Worm (Caenorhabditis elegans) whole organism, L4 larva: ENCODE results near the gene srsx-14.
A peak's percentile ranks its signal among the peaks of the same experiment; 100 is the strongest.

Source experiments
- F37D6.2 ChIP-seq: sonication (generic microtip); optimal IDR thresholded peaks from 2 replicates; lab custom pipeline; 2016; ENCODE audit warnings: mild to moderate bottlenecking, missing genetic modification characterization, missing compliant biosample characterization
- F49E8.2 ChIP-seq: sonication (generic microtip); optimal IDR thresholded peaks from 2 replicates; lab custom pipeline; 2016; ENCODE audit warnings: missing compliant biosample characterization, mild to moderate bottlenecking, missing genetic modification characterization, borderline replicate concordance
- ZK337.2 ChIP-seq: fragments of 200-800 bp; sonication (Bioruptor generic); IDR thresholded peaks from 2 replicates; pipeline ENCODE4 v1.3.6; 2022; ENCODE audit warnings: missing genetic modification reagents, missing genetic modification characterization, missing compliant biosample characterization
- aha-1 ChIP-seq: fragments of 150-350 bp; peaks from one replicate; lab custom pipeline; 2014; ENCODE audit warnings: missing biosample characterization, missing genetic modification characterization
- aly-2 ChIP-seq: sonication (generic microtip); optimal IDR thresholded peaks from 2 replicates; lab custom pipeline; 2018; ENCODE audit warnings: missing biosample characterization, missing genetic modification characterization
- arid-1 ChIP-seq: fragments of 200-800 bp; sonication (Bioruptor generic); conservative IDR thresholded peaks from 2 replicates; pipeline ENCODE4 v1.3.6; 2022; ENCODE audit warnings: missing genetic modification reagents, missing genetic modification characterization, missing compliant biosample characterization
- attf-4 ChIP-seq: sonication (generic microtip); optimal IDR thresholded peaks from 3 replicates; lab custom pipeline; 2017; ENCODE audit warnings: missing biosample characterization, missing genetic modification characterization
- ceh-20 ChIP-seq: fragments of 200-800 bp; sonication (Bioruptor generic); IDR thresholded peaks from 2 replicates; pipeline ENCODE4 v1.3.6; 2022; ENCODE audit warnings: missing genetic modification reagents, missing genetic modification characterization, missing compliant biosample characterization
- ceh-28 ChIP-seq: fragments of 150-350 bp; optimal IDR thresholded peaks from 2 replicates; lab custom pipeline; 2014; ENCODE audit warnings: missing biosample characterization, missing genetic modification reagents, missing genetic modification characterization
- ceh-44 ChIP-seq: fragments of 200-800 bp; sonication (Bioruptor generic); IDR thresholded peaks from 2 replicates; pipeline ENCODE4 v1.3.6; 2022; ENCODE audit warnings: missing genetic modification reagents, missing genetic modification characterization, missing compliant biosample characterization
- ces-1 ChIP-seq: fragments of 150-350 bp; sonication (generic microtip); optimal IDR thresholded peaks from 4 replicates; lab custom pipeline; 2014; ENCODE audit warnings: missing biosample characterization, missing genetic modification reagents, missing genetic modification characterization
- cey-2 ChIP-seq: sonication (generic microtip); optimal IDR thresholded peaks from 3 replicates; lab custom pipeline; 2017; ENCODE audit warnings: missing genetic modification characterization, mild to moderate bottlenecking, missing compliant biosample characterization, antibody characterized with exemption, borderline replicate concordance; ENCODE audit not compliant: insufficient read depth
- daf-8 ChIP-seq: fragments of 200-800 bp; sonication (Bioruptor generic); IDR thresholded peaks from 2 replicates; pipeline ENCODE4 v1.3.6; 2022; ENCODE audit warnings: missing genetic modification characterization, missing compliant biosample characterization
- dmd-6 ChIP-seq: fragments of 200-800 bp; sonication (Bioruptor generic); IDR thresholded peaks from 2 replicates; pipeline ENCODE4 v1.3.6; 2022; ENCODE audit warnings: missing genetic modification reagents, missing genetic modification characterization, missing compliant biosample characterization
- dmd-9 ChIP-seq: fragments of 200-800 bp; sonication (Bioruptor generic); IDR thresholded peaks from 2 replicates; pipeline ENCODE4 v1.3.6; 2022; ENCODE audit warnings: missing genetic modification reagents, missing genetic modification characterization, missing compliant biosample characterization
- duxl-1 ChIP-seq: sonication (generic microtip); optimal IDR thresholded peaks from 2 replicates; lab custom pipeline; 2016; ENCODE audit warnings: mild to moderate bottlenecking, missing genetic modification characterization, moderate library complexity, missing compliant biosample characterization; ENCODE audit not compliant: poor library complexity
- dve-1 ChIP-seq: sonication (generic microtip); optimal IDR thresholded peaks from 2 replicates; lab custom pipeline; 2017; ENCODE audit warnings: antibody characterized with exemption, mild to moderate bottlenecking, missing genetic modification characterization, missing compliant biosample characterization; ENCODE audit not compliant: insufficient read depth
- egl-43 ChIP-seq: fragments of 200-800 bp; sonication (Bioruptor generic); IDR thresholded peaks from 2 replicates; pipeline ENCODE4 v1.3.6; 2022; ENCODE audit warnings: missing genetic modification reagents, missing genetic modification characterization, missing compliant biosample characterization
- hlh-11 ChIP-seq: fragments of 200-800 bp; sonication (Bioruptor generic); optimal IDR thresholded peaks from 2 replicates; lab custom pipeline; 2018; ENCODE audit warnings: mild to moderate bottlenecking, missing genetic modification characterization, missing compliant biosample characterization
- hmg-1.1 ChIP-seq: fragments of 200-800 bp; sonication (Bioruptor generic); IDR thresholded peaks from 2 replicates; pipeline ENCODE4 v1.3.6; 2022; ENCODE audit warnings: missing genetic modification reagents, missing genetic modification characterization, missing compliant biosample characterization
- lim-7 ChIP-seq: fragments of 200-800 bp; sonication (Bioruptor generic); IDR thresholded peaks from 2 replicates; pipeline ENCODE4 v1.3.6; 2022; ENCODE audit warnings: missing genetic modification characterization, missing compliant biosample characterization
- lin-1 ChIP-seq: fragments of 200-800 bp; sonication (Bioruptor generic); IDR thresholded peaks from 2 replicates; pipeline ENCODE4 v1.3.6; 2022; ENCODE audit warnings: missing genetic modification reagents, missing genetic modification characterization, missing compliant biosample characterization
- lin-38 ChIP-seq: fragments of 200-800 bp; sonication (Bioruptor generic); IDR thresholded peaks from 2 replicates; pipeline ENCODE4 v1.3.6; 2022; ENCODE audit warnings: missing genetic modification reagents, missing genetic modification characterization, missing compliant biosample characterization
- lin-39 ChIP-seq: fragments of 150-350 bp; optimal IDR thresholded peaks from 2 replicates; lab custom pipeline; 2014; ENCODE audit warnings: missing biosample characterization, missing genetic modification reagents, missing genetic modification characterization
- lsy-2 ChIP-seq, 2 experiments: fragments of 150-350 bp in 1 of 2; sonication (generic microtip) in 1 of 2; optimal IDR thresholded peaks; 2 replicates each; lab custom pipeline; 2014 to 2017; ENCODE audit warnings: missing biosample characterization in 2 of 2, missing genetic modification characterization in 2 of 2
- madf-5 ChIP-seq, 2 experiments: fragments of 200-800 bp; sonication (Bioruptor generic); IDR thresholded peaks; 2 replicates each; pipeline ENCODE4 v1.3.6; 2022; ENCODE audit warnings: missing compliant biosample characterization in 2 of 2, missing genetic modification characterization in 2 of 2
- madf-9 ChIP-seq: fragments of 200-800 bp; sonication (Bioruptor generic); conservative IDR thresholded peaks from 2 replicates; pipeline ENCODE4 v1.3.6; 2022; ENCODE audit warnings: missing genetic modification reagents, missing genetic modification characterization, missing compliant biosample characterization
- mdl-1 ChIP-seq, 2 experiments: fragments of 150-350 bp in 1 of 2; sonication (generic microtip) in 1 of 2; optimal IDR thresholded peaks; 2 replicates each; lab custom pipeline; 2014 to 2017; ENCODE audit warnings: missing biosample characterization in 2 of 2, missing genetic modification characterization in 2 of 2
- mes-2 ChIP-seq: sonication (generic microtip); optimal IDR thresholded peaks from 2 replicates; lab custom pipeline; 2016; ENCODE audit warnings: missing genotype, mild to moderate bottlenecking, missing genetic modification characterization, missing compliant biosample characterization; ENCODE audit not compliant: poor library complexity, severe bottlenecking
- nhr-10 ChIP-seq: fragments of 150-350 bp; optimal IDR thresholded peaks from 2 replicates; lab custom pipeline; 2014; ENCODE audit warnings: missing biosample characterization, missing genetic modification characterization
- nhr-237 ChIP-seq: sonication (generic microtip); optimal IDR thresholded peaks from 2 replicates; lab custom pipeline; 2017; ENCODE audit warnings: missing biosample characterization, missing genetic modification characterization
- nhr-25 ChIP-seq: sonication (generic microtip); optimal IDR thresholded peaks from 2 replicates; lab custom pipeline; 2017; ENCODE audit warnings: missing genetic modification characterization, mild to moderate bottlenecking, missing compliant biosample characterization, antibody characterized with exemption, moderate library complexity, borderline replicate concordance; ENCODE audit not compliant: insufficient read depth
- nhr-28 ChIP-seq: fragments of 150-350 bp; optimal IDR thresholded peaks from 2 replicates; lab custom pipeline; 2014; ENCODE audit warnings: missing biosample characterization, missing genetic modification characterization
- nhr-6 ChIP-seq: fragments of 150-350 bp; optimal IDR thresholded peaks from 2 replicates; lab custom pipeline; 2014; ENCODE audit warnings: missing biosample characterization, missing genetic modification characterization
- nhr-77 ChIP-seq: fragments of 150-350 bp; optimal IDR thresholded peaks from 2 replicates; lab custom pipeline; 2014; ENCODE audit warnings: missing biosample characterization, missing genetic modification characterization
- pha-4 ChIP-seq, 2 experiments: fragments of 150-350 bp in 1 of 2; fragments of 200-800 bp in 1 of 2; sonication (Bioruptor generic) in 1 of 2; IDR thresholded peaks in 1 of 2; optimal IDR thresholded peaks in 1 of 2; 2 replicates each; pipeline versions ENCODE4 v1.3.6 to Lab custom; 2014 to 2022; ENCODE audit warnings: missing genetic modification characterization in 2 of 2, missing genetic modification reagents in 2 of 2, missing biosample characterization in 1 of 2, missing compliant biosample characterization in 1 of 2
- php-3 ChIP-seq: fragments of 200-800 bp; sonication (Bioruptor generic); IDR thresholded peaks from 2 replicates; pipeline ENCODE4 v1.3.6; 2022; ENCODE audit warnings: missing genetic modification reagents, missing genetic modification characterization, missing compliant biosample characterization
- sdz-12 ChIP-seq: fragments of 200-800 bp; sonication (Bioruptor generic); optimal IDR thresholded peaks from 2 replicates; lab custom pipeline; 2018; ENCODE audit warnings: mild to moderate bottlenecking, missing genetic modification characterization, missing compliant biosample characterization
- set-16 ChIP-seq: fragments of 200-800 bp; sonication (Bioruptor generic); IDR thresholded peaks from 2 replicates; pipeline ENCODE4 v1.3.6; 2022; ENCODE audit warnings: missing genetic modification reagents, missing genetic modification characterization, missing compliant biosample characterization
- snpc-1.2 ChIP-seq: fragments of 200-800 bp; sonication (Bioruptor generic); IDR thresholded peaks from 2 replicates; pipeline ENCODE4 v1.3.6; 2022; ENCODE audit warnings: missing genetic modification reagents, missing genetic modification characterization, missing compliant biosample characterization
- snpc-4 ChIP-seq: fragments of 150-350 bp; optimal IDR thresholded peaks from 2 replicates; lab custom pipeline; 2014; ENCODE audit warnings: missing biosample characterization, missing genetic modification characterization
- spr-1 ChIP-seq: sonication (generic microtip); optimal IDR thresholded peaks from 2 replicates; lab custom pipeline; 2016; ENCODE audit warnings: mild to moderate bottlenecking, missing genetic modification characterization, missing compliant biosample characterization
- tra-1 ChIP-seq: fragments of 200-800 bp; sonication (Bioruptor generic); IDR thresholded peaks from 2 replicates; pipeline ENCODE4 v1.3.6; 2022; ENCODE audit warnings: missing genetic modification reagents, missing genetic modification characterization, missing compliant biosample characterization
- unc-62 ChIP-seq, 3 experiments: fragments of 150-350 bp in 1 of 3; sonication (generic microtip); optimal IDR thresholded peaks in 2 of 3; peaks in 1 of 3; 1 replicate in 1 of 3; 2 replicates in 2 of 3; lab custom pipeline; 2014 to 2017; ENCODE audit warnings: missing biosample characterization in 3 of 3, missing genetic modification characterization in 3 of 3, missing genetic modification reagents in 3 of 3, missing genotype in 1 of 3
- zag-1 ChIP-seq: fragments of 150-350 bp; optimal IDR thresholded peaks from 2 replicates; lab custom pipeline; 2014; ENCODE audit warnings: missing biosample characterization, missing genetic modification characterization
- zfp-3 ChIP-seq: fragments of 200-800 bp; sonication (Bioruptor generic); conservative IDR thresholded peaks from 2 replicates; pipeline ENCODE4 v1.3.6; 2022; ENCODE audit warnings: missing genetic modification reagents, missing genetic modification characterization, missing compliant biosample characterization
- zip-11 ChIP-seq: fragments of 200-800 bp; sonication (Bioruptor generic); IDR thresholded peaks from 2 replicates; pipeline ENCODE4 v1.3.6; 2022; ENCODE audit warnings: missing genetic modification characterization, missing compliant biosample characterization
- ztf-11 ChIP-seq: fragments of 150-350 bp; optimal IDR thresholded peaks from 2 replicates; lab custom pipeline; 2014; ENCODE audit warnings: missing biosample characterization, missing genetic modification characterization
- ztf-7 ChIP-seq: fragments of 150-350 bp; optimal IDR thresholded peaks from 2 replicates; lab custom pipeline; 2014; ENCODE audit warnings: missing biosample characterization, missing genetic modification characterization

srsx-14 gene

ce11 chrIV:5657126-5657666 is 30.2 kb upstream of the srsx-14 start:
- peak; percentile 55 for TF ChIP-seq pha-4 (GFP tag; IDR thresholded peaks at IDR 0.05; lab: Robert Waterston, UW)
- no peak for TF ChIP-seq pha-4 (tag; optimal IDR thresholded peaks at IDR 0.05; lab: Kevin White, UChicago)
- no peak for TF ChIP-seq egl-43 (GFP tag; lab: Robert Waterston, UW)
- no peak for TF ChIP-seq F49E8.2 (tag; lab: Kevin White, UChicago)
- no peak for TF ChIP-seq ztf-7
- TF ChIP-seq duxl-1 (tag; lab: Kevin White, UChicago), result peak; percentile 31
- TF ChIP-seq hlh-11, result peak; percentile 89
- no peak for TF ChIP-seq F37D6.2
- TF ChIP-seq mes-2 (tag; lab: Kevin White, UChicago), result peak; percentile 59
- TF ChIP-seq spr-1 (tag; lab: Kevin White, UChicago), result peak; percentile 46
- peak; percentile 5 to 58 for TF ChIP-seq lsy-2 (tag; optimal IDR thresholded peaks at IDR 0.05; lab: Kevin White, UChicago)
- no peak for TF ChIP-seq aly-2
- TF ChIP-seq zag-1 (tag; lab: Kevin White, UChicago), result no peak
- TF ChIP-seq nhr-77 (tag; lab: Kevin White, UChicago), result peak; percentile 41
- TF ChIP-seq hmg-1.1, result peak; percentile 65
- TF ChIP-seq aha-1 (tag; lab: Kevin White, UChicago), result peak; percentile 73
- TF ChIP-seq unc-62 (GFP tag; optimal IDR thresholded peaks at IDR 0.05 in 1 of 2; lab: Kevin White, UChicago), result peak in 1 of 2 experiments; percentile 74
- TF ChIP-seq unc-62 (tag; optimal IDR thresholded peaks at IDR 0.05; lab: Kevin White, UChicago), result no peak
- TF ChIP-seq madf-5 (GFP tag; IDR thresholded peaks at IDR 0.05; lab: Robert Waterston, UW), result no peak
- no peak for TF ChIP-seq cey-2 (tag; lab: Kevin White, UChicago)
- peak; percentile 72 for TF ChIP-seq dmd-6 (GFP tag; lab: Robert Waterston, UW)
- no peak for TF ChIP-seq lin-1 (GFP tag; lab: Robert Waterston, UW)
- TF ChIP-seq ceh-20 (GFP tag; lab: Robert Waterston, UW), result 0 out of 2 replicates have a peak, but pooled peaks have one; percentile 23
- TF ChIP-seq nhr-10, result peak; percentile 55
- no peak for TF ChIP-seq ces-1 (GFP tag; lab: Kevin White, UChicago)
- no peak for TF ChIP-seq dmd-9 (GFP tag; lab: Robert Waterston, UW)
- no peak for TF ChIP-seq snpc-4 (tag; lab: Kevin White, UChicago)
- TF ChIP-seq mdl-1 (tag; optimal IDR thresholded peaks at IDR 0.05; lab: Kevin White, UChicago), result peak; percentile 72 to 78
- no peak for TF ChIP-seq sdz-12 (GFP tag; lab: Kevin White, UChicago)
- TF ChIP-seq lin-38 (GFP tag; lab: Robert Waterston, UW), result peak; percentile 42; the same call in 1 of the 2 replicates
- TF ChIP-seq arid-1 (GFP tag; lab: Robert Waterston, UW), result no peak
- TF ChIP-seq attf-4 (tag; lab: Kevin White, UChicago), result no peak
- no peak for TF ChIP-seq zip-11 (GFP tag; lab: Robert Waterston, UW)
- TF ChIP-seq php-3 (GFP tag; lab: Robert Waterston, UW), result no peak
- TF ChIP-seq ZK337.2, result no peak
- no peak for TF ChIP-seq snpc-1.2
- no peak for TF ChIP-seq ceh-44 (GFP tag; lab: Robert Waterston, UW)
- peak; percentile 74 for TF ChIP-seq nhr-25 (tag; lab: Kevin White, UChicago)
- TF ChIP-seq zfp-3 (GFP tag; lab: Robert Waterston, UW), result no peak
- no peak for TF ChIP-seq ceh-28
- TF ChIP-seq lim-7 (GFP tag; lab: Robert Waterston, UW), result no peak
- TF ChIP-seq dve-1 (tag; lab: Kevin White, UChicago), result peak; percentile 82
- TF ChIP-seq lin-39 (tag; lab: Kevin White, UChicago), result no peak
- no peak for TF ChIP-seq nhr-237 (tag; lab: Kevin White, UChicago)
- TF ChIP-seq nhr-6 (tag; lab: Kevin White, UChicago), result no peak
- TF ChIP-seq set-16 (GFP tag; lab: Robert Waterston, UW), result 0 out of 2 replicates have a peak, but pooled peaks have one; percentile 16
- TF ChIP-seq daf-8, result no peak
- no peak for TF ChIP-seq ztf-11
- peak; percentile 88 for TF ChIP-seq nhr-28 (tag; lab: Kevin White, UChicago)
- peak; percentile 44; the same call in 1 of the 2 replicates for TF ChIP-seq tra-1 (GFP tag; lab: Robert Waterston, UW)
- no peak for TF ChIP-seq madf-9 (GFP tag; lab: Robert Waterston, UW)
